Worm (Caenorhabditis elegans) whole organism, late embryonic: ENCODE data around the gene C26B2.2.

Experiments
- C08G9.2 ChIP-seq: sonication (generic microtip); optimal IDR thresholded peaks from 2 replicates; lab custom pipeline; 2016; ENCODE audit warnings: mild to moderate bottlenecking, missing genetic modification characterization, moderate library complexity, missing compliant biosample characterization
- ceh-22 ChIP-seq: sonication (generic microtip); optimal IDR thresholded peaks from 2 replicates; lab custom pipeline; 2017; ENCODE audit warnings: missing biosample characterization, missing genetic modification characterization
- ceh-30 ChIP-seq: fragments of 150-350 bp; optimal IDR thresholded peaks from 2 replicates; lab custom pipeline; 2014; ENCODE audit warnings: missing biosample characterization, missing genetic modification characterization
- ceh-45 ChIP-seq: fragments of 200-800 bp; sonication (Bioruptor generic); IDR thresholded peaks from 2 replicates; pipeline ENCODE4 v1.3.6; 2022; ENCODE audit warnings: missing genetic modification reagents, missing genetic modification characterization, missing compliant biosample characterization
- ceh-6 ChIP-seq: fragments of 200-800 bp; sonication (Bioruptor generic); optimal IDR thresholded peaks from 2 replicates; lab custom pipeline; 2018; ENCODE audit warnings: mild to moderate bottlenecking, missing genetic modification characterization, missing compliant biosample characterization
- ets-4 ChIP-seq: sonication (generic microtip); optimal IDR thresholded peaks from 2 replicates; lab custom pipeline; 2016; ENCODE audit warnings: missing genetic modification characterization, missing compliant biosample characterization
- fkh-10 ChIP-seq: fragments of 150-350 bp; optimal IDR thresholded peaks from 2 replicates; lab custom pipeline; 2014; ENCODE audit warnings: missing biosample characterization, missing genetic modification reagents, missing genetic modification characterization
- gmeb-2 ChIP-seq: sonication (generic microtip); optimal IDR thresholded peaks from 2 replicates; lab custom pipeline; 2016; ENCODE audit warnings: missing genetic modification characterization, inconsistent platforms, missing compliant biosample characterization
- nfya-1 ChIP-seq: sonication (generic microtip); optimal IDR thresholded peaks from 2 replicates; lab custom pipeline; 2017; ENCODE audit warnings: missing genetic modification characterization, mild to moderate bottlenecking, missing compliant biosample characterization, antibody characterized with exemption, moderate library complexity
- nhr-11 ChIP-seq: fragments of 150-350 bp; optimal IDR thresholded peaks from 2 replicates; lab custom pipeline; 2014; ENCODE audit warnings: missing biosample characterization, missing genetic modification characterization
- rnt-1 ChIP-seq: sonication (generic microtip); optimal IDR thresholded peaks from 2 replicates; lab custom pipeline; 2016; ENCODE audit warnings: missing genetic modification characterization, missing compliant biosample characterization

- TF ChIP-seq rnt-1: no peak
- TF ChIP-seq ceh-45: no peak
- TF ChIP-seq C08G9.2: no peak
- TF ChIP-seq fkh-10: no peak
- TF ChIP-seq nhr-11: no peak
- no peak for TF ChIP-seq ceh-22 (tag; lab: Kevin White, UChicago)
- no peak for TF ChIP-seq nfya-1
- TF ChIP-seq gmeb-2 (tag; lab: Kevin White, UChicago): no peak
- no peak for TF ChIP-seq ceh-6 (GFP tag; lab: Kevin White, UChicago)
- TF ChIP-seq ceh-30 (tag; lab: Kevin White, UChicago): no peak
- TF ChIP-seq ets-4 (tag; lab: Kevin White, UChicago): peak; percentile 49
Observed at ce11 chrIV:8019772-8020496, 2.0 kb downstream of the C26B2.2 start, which contains the start of gene dnc-4.
